Worm (Caenorhabditis elegans) whole organism, young adult: Measurements from ENCODE around the gene acdh-8.

Source experiments
- B0336.3 ChIP-seq: fragments of 200-800 bp; sonication (Bioruptor generic); IDR thresholded peaks from 2 replicates; pipeline ENCODE4 v1.3.6; 2022; ENCODE audit warnings: missing genetic modification characterization, missing compliant biosample characterization
- C06A6.2 ChIP-seq: fragments of 200-800 bp; sonication (Bioruptor generic); conservative IDR thresholded peaks from 2 replicates; pipeline ENCODE4 v1.3.6; 2022; ENCODE audit warnings: missing genetic modification characterization, missing compliant biosample characterization
- F39B2.1 ChIP-seq: fragments of 200-800 bp; sonication (Bioruptor generic); IDR thresholded peaks from 2 replicates; pipeline ENCODE4 v1.3.6; 2022; ENCODE audit warnings: missing genetic modification reagents, missing genetic modification characterization, missing compliant biosample characterization
- F57A8.1 ChIP-seq: fragments of 200-800 bp; sonication (Bioruptor generic); optimal IDR thresholded peaks from 2 replicates; lab custom pipeline; 2018; ENCODE audit warnings: mild to moderate bottlenecking, missing genetic modification characterization, moderate library complexity, missing compliant biosample characterization
- F57C9.4 ChIP-seq: sonication (generic microtip); optimal IDR thresholded peaks from 2 replicates; lab custom pipeline; 2017; ENCODE audit warnings: mild to moderate bottlenecking, missing genetic modification characterization, missing compliant biosample characterization
- T07F8.4 ChIP-seq: sonication (generic microtip); optimal IDR thresholded peaks from 2 replicates; lab custom pipeline; 2016; ENCODE audit warnings: mild to moderate bottlenecking, missing genetic modification characterization, moderate library complexity, missing compliant biosample characterization
- T26A5.8 ChIP-seq: sonication (generic microtip); optimal IDR thresholded peaks from 2 replicates; lab custom pipeline; 2016; ENCODE audit warnings: missing genetic modification characterization, missing compliant biosample characterization
- Y53F4B.3 ChIP-seq: fragments of 200-800 bp; sonication (Bioruptor generic); IDR thresholded peaks from 2 replicates; pipeline ENCODE4 v1.3.6; 2022; ENCODE audit warnings: missing genetic modification reagents, missing genetic modification characterization, missing compliant biosample characterization
- ZK185.1 ChIP-seq: sonication (generic microtip); optimal IDR thresholded peaks from 2 replicates; lab custom pipeline; 2016; ENCODE audit warnings: mild to moderate bottlenecking, missing genetic modification characterization, missing compliant biosample characterization; ENCODE audit not compliant: poor library complexity, severe bottlenecking
- aptf-3 ChIP-seq: fragments of 200-800 bp; sonication (Bioruptor generic); IDR thresholded peaks from 2 replicates; pipeline ENCODE4 v1.3.6; 2022; ENCODE audit warnings: missing genetic modification characterization, missing compliant biosample characterization
- atf-7 ChIP-seq: sonication (generic microtip); optimal IDR thresholded peaks from 2 replicates; lab custom pipeline; 2017; ENCODE audit warnings: mild to moderate bottlenecking, missing genetic modification characterization, missing compliant biosample characterization
- attf-6 ChIP-seq: fragments of 200-800 bp; sonication (Bioruptor generic); IDR thresholded peaks from 2 replicates; pipeline ENCODE4 v1.3.6; 2022; ENCODE audit warnings: missing genetic modification reagents, missing genetic modification characterization, missing compliant biosample characterization
- bed-1 ChIP-seq: fragments of 200-800 bp; sonication (Bioruptor generic); IDR thresholded peaks from 2 replicates; pipeline ENCODE4 v1.3.6; 2022; ENCODE audit warnings: missing genetic modification reagents, missing genetic modification characterization, missing compliant biosample characterization
- ceh-27 ChIP-seq: fragments of 200-800 bp; sonication (Bioruptor generic); optimal IDR thresholded peaks from 2 replicates; lab custom pipeline; 2018; ENCODE audit warnings: mild to moderate bottlenecking, missing genetic modification characterization, moderate library complexity, missing compliant biosample characterization
- ceh-40 ChIP-seq: fragments of 200-800 bp; sonication (Bioruptor generic); IDR thresholded peaks from 2 replicates; pipeline ENCODE4 v1.3.6; 2022; ENCODE audit warnings: missing genetic modification characterization, missing compliant biosample characterization
- dox-1 ChIP-seq: fragments of 200-800 bp; sonication (Bioruptor generic); IDR thresholded peaks from 2 replicates; pipeline ENCODE4 v1.3.6; 2022; ENCODE audit warnings: missing genetic modification reagents, missing genetic modification characterization, missing compliant biosample characterization
- dpff-1 ChIP-seq: sonication (generic microtip); optimal IDR thresholded peaks from 2 replicates; lab custom pipeline; 2017; ENCODE audit warnings: mild to moderate bottlenecking, missing genetic modification characterization, missing compliant biosample characterization
- efl-1 ChIP-seq: fragments of 150-350 bp; optimal IDR thresholded peaks from 2 replicates; lab custom pipeline; 2014; ENCODE audit warnings: missing biosample characterization, missing genetic modification reagents, missing genetic modification characterization
- egl-44 ChIP-seq: fragments of 200-800 bp; sonication (Bioruptor generic); IDR thresholded peaks from 2 replicates; pipeline ENCODE4 v1.3.6; 2022; ENCODE audit warnings: missing genetic modification reagents, missing genetic modification characterization, missing compliant biosample characterization
- hmg-1.2 ChIP-seq: fragments of 200-800 bp; sonication (Bioruptor generic); IDR thresholded peaks from 2 replicates; pipeline ENCODE4 v1.3.6; 2022; ENCODE audit warnings: missing genetic modification reagents, missing genetic modification characterization, missing compliant biosample characterization
- hmg-20 ChIP-seq: fragments of 200-800 bp; sonication (Bioruptor generic); IDR thresholded peaks from 2 replicates; pipeline ENCODE4 v1.3.6; 2022; ENCODE audit warnings: missing genetic modification reagents, missing genetic modification characterization, missing compliant biosample characterization
- hrde-1 ChIP-seq: sonication (generic microtip); optimal IDR thresholded peaks from 2 replicates; lab custom pipeline; 2016; ENCODE audit warnings: missing genetic modification characterization, mild to moderate bottlenecking, missing compliant biosample characterization, moderate library complexity, missing genotype, missing genetic modification reagents, borderline replicate concordance
- let-526 ChIP-seq: fragments of 200-800 bp; sonication (Bioruptor generic); IDR thresholded peaks from 2 replicates; pipeline ENCODE4 v1.3.6; 2022; ENCODE audit warnings: missing genetic modification reagents, missing genetic modification characterization, missing compliant biosample characterization
- lin-26 ChIP-seq: fragments of 200-800 bp; sonication (Bioruptor generic); IDR thresholded peaks from 2 replicates; pipeline ENCODE4 v1.3.6; 2022; ENCODE audit warnings: missing genetic modification reagents, missing genetic modification characterization, missing compliant biosample characterization
- lin-54 ChIP-seq: fragments of 200-800 bp; sonication (Bioruptor generic); optimal IDR thresholded peaks from 2 replicates; lab custom pipeline; 2018; ENCODE audit warnings: mild to moderate bottlenecking, missing genetic modification characterization, missing compliant biosample characterization
- lsl-1 ChIP-seq: fragments of 200-800 bp; sonication (Bioruptor generic); optimal IDR thresholded peaks from 2 replicates; lab custom pipeline; 2018; ENCODE audit warnings: mild to moderate bottlenecking, missing genetic modification characterization, moderate library complexity, missing compliant biosample characterization
- madf-10 ChIP-seq: sonication (generic microtip); optimal IDR thresholded peaks from 2 replicates; lab custom pipeline; 2016; ENCODE audit warnings: mild to moderate bottlenecking, missing genetic modification characterization, missing compliant biosample characterization
- madf-8 ChIP-seq: fragments of 200-800 bp; sonication (Bioruptor generic); conservative IDR thresholded peaks from 2 replicates; pipeline ENCODE4 v1.3.6; 2022; ENCODE audit warnings: missing genetic modification reagents, missing genetic modification characterization, missing compliant biosample characterization
- mcd-1 ChIP-seq: fragments of 200-800 bp; sonication (Bioruptor generic); IDR thresholded peaks from 2 replicates; pipeline ENCODE4 v1.3.6; 2022; ENCODE audit warnings: missing genetic modification reagents, missing genetic modification characterization, missing compliant biosample characterization
- mel-28 ChIP-seq: sonication (generic microtip); optimal IDR thresholded peaks from 2 replicates; lab custom pipeline; 2016; ENCODE audit warnings: borderline replicate concordance, mild to moderate bottlenecking, missing genetic modification characterization, missing compliant biosample characterization
- mes-4 ChIP-seq: sonication (generic microtip); optimal IDR thresholded peaks from 2 replicates; lab custom pipeline; 2016; ENCODE audit warnings: missing genotype, missing genetic modification characterization, missing compliant biosample characterization
- mxl-1 ChIP-seq: sonication (generic microtip); optimal IDR thresholded peaks from 2 replicates; lab custom pipeline; 2016; ENCODE audit warnings: missing genetic modification characterization, missing compliant biosample characterization
- nfya-2 ChIP-seq: fragments of 200-800 bp; sonication (Bioruptor generic); IDR thresholded peaks from 2 replicates; pipeline ENCODE4 v1.3.6; 2022; ENCODE audit warnings: missing genetic modification reagents, missing genetic modification characterization, missing compliant biosample characterization
- nfyb-1 ChIP-seq: fragments of 200-800 bp; sonication (Bioruptor generic); IDR thresholded peaks from 2 replicates; pipeline ENCODE4 v1.3.6; 2022; ENCODE audit warnings: missing genetic modification reagents, missing genetic modification characterization, missing compliant biosample characterization
- nhr-80 ChIP-seq: sonication (generic microtip); optimal IDR thresholded peaks from 2 replicates; lab custom pipeline; 2016; ENCODE audit warnings: missing genetic modification characterization, missing compliant biosample characterization
- repo-1 ChIP-seq: sonication (generic microtip); optimal IDR thresholded peaks from 2 replicates; lab custom pipeline; 2017; ENCODE audit warnings: mild to moderate bottlenecking, missing genetic modification characterization, missing compliant biosample characterization
- rpc-1 ChIP-seq, 2 experiments: fragments of 150-350 bp in 1 of 2; sonication (generic microtip) in 1 of 2; optimal IDR thresholded peaks; 2 replicates each; lab custom pipeline; 2014 to 2018; ENCODE audit warnings: missing biosample characterization in 1 of 2, missing genetic modification characterization in 1 of 2, missing genetic modification reagents in 1 of 2, missing genotype in 1 of 2
- somi-1 ChIP-seq: fragments of 200-800 bp; sonication (Bioruptor generic); optimal IDR thresholded peaks from 2 replicates; lab custom pipeline; 2018; ENCODE audit warnings: mild to moderate bottlenecking, missing genetic modification characterization, missing compliant biosample characterization
- sptf-2 ChIP-seq: fragments of 200-800 bp; sonication (Bioruptor generic); optimal IDR thresholded peaks from 2 replicates; lab custom pipeline; 2018; ENCODE audit warnings: mild to moderate bottlenecking, missing genetic modification characterization, missing compliant biosample characterization
- tbp1 ChIP-seq: fragments of 200-800 bp; sonication (Bioruptor generic); optimal IDR thresholded peaks from 2 replicates; lab custom pipeline; 2018; ENCODE audit warnings: mild to moderate bottlenecking, missing genetic modification characterization, missing compliant biosample characterization
- tbx-9 ChIP-seq: sonication (generic microtip); optimal IDR thresholded peaks from 2 replicates; lab custom pipeline; 2016; ENCODE audit warnings: borderline replicate concordance, missing genetic modification characterization, inconsistent platforms, missing compliant biosample characterization
- unc-62 ChIP-seq: fragments of 150-350 bp; optimal IDR thresholded peaks from 2 replicates; lab custom pipeline; 2014; ENCODE audit warnings: missing biosample characterization, missing genetic modification reagents, missing genetic modification characterization
- zfh-2 ChIP-seq: fragments of 200-800 bp; sonication (Bioruptor generic); conservative IDR thresholded peaks from 2 replicates; pipeline ENCODE4 v1.3.6; 2022; ENCODE audit warnings: missing genetic modification reagents, missing genetic modification characterization, missing compliant biosample characterization
- ztf-22 ChIP-seq: fragments of 200-800 bp; sonication (Bioruptor generic); optimal IDR thresholded peaks from 2 replicates; lab custom pipeline; 2018; ENCODE audit warnings: mild to moderate bottlenecking, missing genetic modification characterization, moderate library complexity, missing compliant biosample characterization
- ztf-26 ChIP-seq: sonication (generic microtip); optimal IDR thresholded peaks from 2 replicates; lab custom pipeline; 2017; ENCODE audit warnings: missing genetic modification characterization, missing compliant biosample characterization
- ztf-3 ChIP-seq: fragments of 200-800 bp; sonication (Bioruptor generic); optimal IDR thresholded peaks from 2 replicates; lab custom pipeline; 2018; ENCODE audit warnings: mild to moderate bottlenecking, missing genetic modification characterization, missing compliant biosample characterization

acdh-8 gene

ce11 chrII:5781935-5782921, 12.1 kb upstream of the acdh-8 start, which contains the start of gene K05F1.6 (continued):
- TF ChIP-seq T07F8.4 (tag; lab: Kevin White, UChicago), result peak; percentile 84
- no peak for TF ChIP-seq bed-1 (GFP tag; lab: Robert Waterston, UW)
- TF ChIP-seq mcd-1 (GFP tag; lab: Robert Waterston, UW), result peak; percentile 72
- TF ChIP-seq tbx-9 (tag; lab: Kevin White, UChicago), result no peak
- peak; percentile 77; the same call in 1 of the 2 replicates for TF ChIP-seq attf-6 (GFP tag; lab: Robert Waterston, UW)
- peak; percentile 66 for TF ChIP-seq dpff-1 (tag; lab: Kevin White, UChicago)
- no peak for TF ChIP-seq F57C9.4 (tag; lab: Kevin White, UChicago)
- no peak for TF ChIP-seq C06A6.2
- TF ChIP-seq somi-1 (GFP tag; lab: Kevin White, UChicago), result peak; percentile 82
- TF ChIP-seq hmg-20 (GFP tag; lab: Robert Waterston, UW), result peak; percentile 18; the same call in 1 of the 2 replicates
- peak; percentile 63 for TF ChIP-seq lsl-1
- peak; percentile 83; the same call in 1 of the 2 replicates for TF ChIP-seq B0336.3 (GFP tag; lab: Robert Waterston, UW)
- TF ChIP-seq ztf-26, result peak; percentile 63
- peak; percentile 76 for TF ChIP-seq mxl-1
- TF ChIP-seq sptf-2 (GFP tag; lab: Kevin White, UChicago), result peak; percentile 80
- TF ChIP-seq ztf-22 (GFP tag; lab: Kevin White, UChicago), result peak; percentile 12
- peak; percentile 85 for TF ChIP-seq egl-44
- no peak; the same call in 1 of the 2 replicates for TF ChIP-seq zfh-2
- peak; percentile 95 for TF ChIP-seq aptf-3 (GFP tag; lab: Robert Waterston, UW)
- TF ChIP-seq ZK185.1 (tag; lab: Kevin White, UChicago), result peak; percentile 60
- peak; percentile 74 for TF ChIP-seq lin-54 (GFP tag; lab: Kevin White, UChicago)
- peak; percentile 70 for TF ChIP-seq madf-10 (tag; lab: Kevin White, UChicago)
- TF ChIP-seq let-526 (GFP tag; lab: Robert Waterston, UW), result peak; percentile 67; the same call in 1 of the 2 replicates
- TF ChIP-seq lin-26, result peak; percentile 95
- TF ChIP-seq hmg-1.2, result peak; percentile 90
- peak; percentile 95 for TF ChIP-seq tbp1 (GFP tag; lab: Kevin White, UChicago)
- no peak for TF ChIP-seq ztf-3 (GFP tag; lab: Kevin White, UChicago)
- TF ChIP-seq mel-28 (tag; lab: Kevin White, UChicago), result no peak
- TF ChIP-seq rpc-1 (optimal IDR thresholded peaks at IDR 0.05; lab: Kevin White, UChicago), result peak; percentile 90
- TF ChIP-seq rpc-1 (tag; optimal IDR thresholded peaks at IDR 0.05; lab: Kevin White, UChicago), result peak; percentile 89
- TF ChIP-seq F57A8.1 (GFP tag; lab: Kevin White, UChicago), result peak; percentile 30
- TF ChIP-seq Y53F4B.3 (GFP tag; lab: Robert Waterston, UW), result peak; percentile 60; the same call in 1 of the 2 replicates
- peak; percentile 83 for TF ChIP-seq T26A5.8 (tag; lab: Kevin White, UChicago)
- 0 out of 2 replicates have a peak, but pooled peaks have one; percentile 34 for TF ChIP-seq ceh-40 (GFP tag; lab: Robert Waterston, UW)
- peak; percentile 81 for TF ChIP-seq nhr-80 (tag; lab: Kevin White, UChicago)
- no peak for TF ChIP-seq unc-62
- peak; percentile 76 for TF ChIP-seq mes-4 (tag; lab: Kevin White, UChicago)
- 0 out of 2 replicates have a peak, but pooled peaks have one; percentile 18 for TF ChIP-seq F39B2.1 (GFP tag; lab: Robert Waterston, UW)
- peak; percentile 72 for TF ChIP-seq atf-7
- peak; percentile 90 for TF ChIP-seq hrde-1
- TF ChIP-seq efl-1, result no peak
- peak; percentile 44 for TF ChIP-seq ceh-27
- TF ChIP-seq nfyb-1, result peak; percentile 88
- TF ChIP-seq dox-1 (GFP tag; lab: Robert Waterston, UW), result peak; percentile 89
- TF ChIP-seq nfya-2 (GFP tag; lab: Robert Waterston, UW), result 0 out of 2 replicates have a peak, but pooled peaks have one; percentile 23
- peak; percentile 82 for TF ChIP-seq repo-1 (tag; lab: Kevin White, UChicago)
- TF ChIP-seq madf-8 (GFP tag; lab: Robert Waterston, UW), result 0 out of 2 replicates have a peak, but pooled peaks have one; percentile 5
